Fruit fly (Drosophila melanogaster) whole organism, embryonic: Measurements from ENCODE around the gene CG13000.

ENCODE experiments used
- Atf6 ChIP-seq: fragments of 200-800 bp; sonication (Bioruptor generic); IDR thresholded peaks from 2 replicates; pipeline ENCODE4 v1.3.6; 2022; ENCODE audit warnings: missing biosample characterization, missing genetic modification characterization
- CG10147 ChIP-seq: fragments of 200-800 bp; sonication (Bioruptor generic); optimal IDR thresholded peaks from 2 replicates; lab custom pipeline; 2019; ENCODE audit warnings: missing biosample characterization, mild to moderate bottlenecking, missing genetic modification characterization, moderate library complexity
- CG10431 ChIP-seq: fragments of 200-800 bp; sonication (Bioruptor generic); optimal IDR thresholded peaks from 3 replicates; lab custom pipeline; 2018; ENCODE audit warnings: missing biosample characterization, mild to moderate bottlenecking, missing genetic modification characterization
- CG12769 ChIP-seq: fragments of 200-800 bp; sonication (Bioruptor generic); optimal IDR thresholded peaks from 2 replicates; lab custom pipeline; 2019; ENCODE audit warnings: missing biosample characterization, mild to moderate bottlenecking, missing genetic modification characterization, moderate library complexity
- CG13123 ChIP-seq: fragments of 200-800 bp; sonication (Bioruptor generic); optimal IDR thresholded peaks from 2 replicates; lab custom pipeline; 2016; ENCODE audit warnings: missing biosample characterization, missing genetic modification characterization
- CG1529 ChIP-seq: fragments of 200-800 bp; sonication (Bioruptor generic); optimal IDR thresholded peaks from 3 replicates; lab custom pipeline; 2018; ENCODE audit warnings: missing biosample characterization, missing genetic modification characterization
- CG15479 ChIP-seq: fragments of 200-800 bp; sonication (Bioruptor generic); optimal IDR thresholded peaks from 3 replicates; lab custom pipeline; 2019; ENCODE audit warnings: missing biosample characterization, mild to moderate bottlenecking, missing genetic modification characterization, moderate library complexity
- CG17385 ChIP-seq: fragments of 200-800 bp; sonication (Bioruptor generic); optimal IDR thresholded peaks from 3 replicates; lab custom pipeline; 2018; ENCODE audit warnings: missing biosample characterization, mild to moderate bottlenecking, missing genetic modification characterization
- CG17912 ChIP-seq: fragments of 200-800 bp; sonication (Bioruptor generic); optimal IDR thresholded peaks from 2 replicates; lab custom pipeline; 2018; ENCODE audit warnings: missing biosample characterization, mild to moderate bottlenecking, missing genetic modification characterization
- CG18476 ChIP-seq: fragments of 200-800 bp; sonication (Bioruptor generic); optimal IDR thresholded peaks from 2 replicates; lab custom pipeline; 2016; ENCODE audit warnings: missing biosample characterization, mild to moderate bottlenecking, missing genetic modification characterization
- CG18599 ChIP-seq: fragments of 200-800 bp; sonication (Bioruptor generic); optimal IDR thresholded peaks from 3 replicates; lab custom pipeline; 2017; ENCODE audit warnings: missing biosample characterization, missing genetic modification characterization, mild to moderate bottlenecking, moderate library complexity, missing genetic modification reagents
- CG31224 ChIP-seq: fragments of 200-800 bp; sonication (Bioruptor generic); IDR thresholded peaks from 2 replicates; pipeline ENCODE4 v1.3.6; 2022; ENCODE audit warnings: missing biosample characterization, missing genetic modification characterization
- CG43689 ChIP-seq: fragments of 200-800 bp; sonication (Bioruptor generic); IDR thresholded peaks from 2 replicates; pipeline ENCODE4 v1.3.6; 2022; ENCODE audit warnings: missing biosample characterization, missing genetic modification characterization
- CG4404 ChIP-seq: fragments of 200-800 bp; sonication (Bioruptor generic); IDR thresholded peaks from 2 replicates; pipeline ENCODE4 v1.3.6; 2022; ENCODE audit warnings: missing biosample characterization, missing genetic modification characterization
- CG4707 ChIP-seq: fragments of 200-800 bp; sonication (Bioruptor generic); optimal IDR thresholded peaks from 2 replicates; lab custom pipeline; 2018; ENCODE audit warnings: missing biosample characterization, mild to moderate bottlenecking, missing genetic modification characterization, moderate library complexity
- CG4730 ChIP-seq: fragments of 200-800 bp; sonication (Bioruptor generic); IDR thresholded peaks from 2 replicates; pipeline ENCODE4 v1.3.6; 2022; ENCODE audit warnings: missing biosample characterization, missing genetic modification characterization
- CG8359 ChIP-seq: fragments of 200-800 bp; sonication (Bioruptor generic); optimal IDR thresholded peaks from 2 replicates; lab custom pipeline; 2017; ENCODE audit warnings: missing biosample characterization, mild to moderate bottlenecking, missing genetic modification characterization, borderline replicate concordance
- CHES-1-like ChIP-seq: fragments of 200-800 bp; sonication (Bioruptor generic); optimal IDR thresholded peaks from 2 replicates; lab custom pipeline; 2016; ENCODE audit warnings: missing biosample characterization, missing genetic modification characterization
- Chrac-16 ChIP-seq: fragments of 200-800 bp; sonication (Bioruptor generic); optimal IDR thresholded peaks from 3 replicates; lab custom pipeline; 2016; ENCODE audit warnings: missing biosample characterization, missing genetic modification characterization
- D ChIP-seq, 2 experiments: fragments of 200-800 bp in 1 of 2; fragments of >200 bp in 1 of 2; sonication (Bioruptor generic) in 1 of 2; optimal IDR thresholded peaks; 2 replicates in 1 of 2; 3 replicates in 1 of 2; lab custom pipeline; 2017; ENCODE audit warnings: mild to moderate bottlenecking in 1 of 2, missing biosample characterization in 1 of 2, missing genetic modification characterization in 1 of 2, missing genetic modification reagents in 1 of 2
- HLHmδ ChIP-seq: fragments of 200-800 bp; sonication (Bioruptor generic); optimal IDR thresholded peaks from 2 replicates; lab custom pipeline; 2018; ENCODE audit warnings: missing biosample characterization, mild to moderate bottlenecking, missing genetic modification characterization, moderate library complexity
- Jarid2 ChIP-seq: fragments of 200-800 bp; sonication (Bioruptor generic); optimal IDR thresholded peaks from 3 replicates; lab custom pipeline; 2017; ENCODE audit warnings: mild to moderate bottlenecking, missing biosample characterization, missing genetic modification reagents, missing genetic modification characterization
- MBD-R2 ChIP-seq: fragments of 200-800 bp; sonication (Bioruptor generic); IDR thresholded peaks from 2 replicates; pipeline ENCODE4 v1.3.6; 2022; ENCODE audit warnings: missing biosample characterization, missing genetic modification characterization
- MESR4 ChIP-seq: fragments of 200-800 bp; sonication (Bioruptor generic); optimal IDR thresholded peaks from 2 replicates; lab custom pipeline; 2018; ENCODE audit warnings: missing biosample characterization, mild to moderate bottlenecking, missing genetic modification characterization, moderate library complexity
- NC2α ChIP-seq: fragments of 200-800 bp; sonication (Bioruptor generic); optimal IDR thresholded peaks from 2 replicates; lab custom pipeline; 2016; ENCODE audit warnings: missing biosample characterization, missing genetic modification characterization
- NfI ChIP-seq: fragments of 200-800 bp; sonication (Bioruptor generic); optimal IDR thresholded peaks from 3 replicates; lab custom pipeline; 2018; ENCODE audit warnings: missing biosample characterization, mild to moderate bottlenecking, missing genetic modification characterization, moderate library complexity
- PHDP ChIP-seq: fragments of 200-800 bp; sonication (Bioruptor generic); optimal IDR thresholded peaks from 3 replicates; lab custom pipeline; 2018; ENCODE audit warnings: missing biosample characterization, mild to moderate bottlenecking, missing genetic modification characterization, moderate library complexity
- Sox100B ChIP-seq: fragments of 200-800 bp; sonication (Bioruptor generic); optimal IDR thresholded peaks from 3 replicates; lab custom pipeline; 2018; ENCODE audit warnings: missing biosample characterization, mild to moderate bottlenecking, missing genetic modification characterization
- Xbp1 ChIP-seq: fragments of 200-800 bp; sonication (Bioruptor generic); optimal IDR thresholded peaks from 3 replicates; lab custom pipeline; 2016; ENCODE audit warnings: missing biosample characterization, mild to moderate bottlenecking, missing genetic modification characterization
- bcd ChIP-seq: fragments of 200-800 bp; sonication (Bioruptor generic); optimal IDR thresholded peaks from 2 replicates; lab custom pipeline; 2017; ENCODE audit warnings: missing biosample characterization, mild to moderate bottlenecking, missing genetic modification characterization
- cg ChIP-seq: fragments of 200-800 bp; sonication (Bioruptor generic); optimal IDR thresholded peaks from 3 replicates; lab custom pipeline; 2019; ENCODE audit warnings: missing biosample characterization, mild to moderate bottlenecking, missing genetic modification characterization, moderate library complexity
- chn ChIP-seq: fragments of 200-800 bp; sonication (Bioruptor generic); optimal IDR thresholded peaks from 2 replicates; lab custom pipeline; 2016; ENCODE audit warnings: missing biosample characterization, missing genetic modification characterization
- dmrt99B ChIP-seq: fragments of 200-800 bp; sonication (Bioruptor generic); optimal IDR thresholded peaks from 2 replicates; lab custom pipeline; 2018; ENCODE audit warnings: missing biosample characterization, mild to moderate bottlenecking, missing genetic modification characterization, moderate library complexity
- eve ChIP-seq, 2 experiments: fragments of >200 bp; optimal IDR thresholded peaks; 2 replicates each; lab custom pipeline; 2017; ENCODE audit warnings: missing biosample characterization in 2 of 2, missing genetic modification characterization in 2 of 2
- hkb ChIP-seq, 2 experiments: fragments of 200-800 bp in 1 of 2; fragments of >200 bp in 1 of 2; sonication (Bioruptor generic) in 1 of 2; IDR thresholded peaks in 1 of 2; optimal IDR thresholded peaks in 1 of 2; 2 replicates each; pipeline versions ENCODE4 v1.3.6 to Lab custom; 2017 to 2022; ENCODE audit warnings: missing biosample characterization in 1 of 2, missing genetic modification characterization in 1 of 2
- knrl ChIP-seq: fragments of 200-800 bp; sonication (Bioruptor generic); IDR thresholded peaks from 3 replicates; pipeline ENCODE4 v1.3.6; 2022; ENCODE audit warnings: missing biosample characterization, missing genetic modification characterization; ENCODE audit not compliant: partially characterized antibody
- nau ChIP-seq: fragments of 200-800 bp; sonication (Bioruptor generic); optimal IDR thresholded peaks from 3 replicates; lab custom pipeline; 2017; ENCODE audit warnings: missing biosample characterization, mild to moderate bottlenecking, missing genetic modification characterization, missing genetic modification reagents
- odd ChIP-seq: fragments of 200-800 bp; sonication (Bioruptor generic); optimal IDR thresholded peaks from 2 replicates; lab custom pipeline; 2017; ENCODE audit warnings: missing biosample characterization, mild to moderate bottlenecking, missing genetic modification characterization
- psq ChIP-seq: fragments of 200-800 bp; sonication (Bioruptor generic); optimal IDR thresholded peaks from 2 replicates; lab custom pipeline; 2017; ENCODE audit warnings: missing biosample characterization, missing genetic modification characterization
- ranshi ChIP-seq: fragments of 200-800 bp; sonication (Bioruptor generic); IDR thresholded peaks from 2 replicates; pipeline ENCODE4 v1.3.6; 2022; ENCODE audit warnings: missing biosample characterization, missing genetic modification characterization
- ro ChIP-seq: fragments of 200-800 bp; sonication (Bioruptor generic); IDR thresholded peaks from 2 replicates; pipeline ENCODE4 v1.3.6; 2022; ENCODE audit warnings: missing biosample characterization, missing genetic modification characterization
- sd ChIP-seq: fragments of 200-800 bp; sonication (Bioruptor generic); optimal IDR thresholded peaks from 3 replicates; lab custom pipeline; 2018; ENCODE audit warnings: missing biosample characterization, mild to moderate bottlenecking, missing genetic modification characterization, moderate library complexity
- sima ChIP-seq: fragments of 200-800 bp; sonication (Bioruptor generic); optimal IDR thresholded peaks from 2 replicates; lab custom pipeline; 2016; ENCODE audit warnings: missing biosample characterization, missing genetic modification characterization
- slou ChIP-seq: fragments of 200-800 bp; sonication (Bioruptor generic); optimal IDR thresholded peaks from 3 replicates; lab custom pipeline; 2016; ENCODE audit warnings: missing biosample characterization, missing genetic modification characterization
- tap ChIP-seq: fragments of 200-800 bp; optimal IDR thresholded peaks from 3 replicates; lab custom pipeline; 2019; ENCODE audit warnings: missing biosample characterization, mild to moderate bottlenecking, missing genetic modification characterization, moderate library complexity
- tna ChIP-seq: fragments of 200-800 bp; sonication (Bioruptor generic); IDR thresholded peaks from 2 replicates; pipeline ENCODE4 v1.3.6; 2022; ENCODE audit warnings: missing biosample characterization, missing genetic modification characterization; ENCODE audit not compliant: partially characterized antibody
- unpg ChIP-seq: fragments of 200-800 bp; sonication (Bioruptor generic); optimal IDR thresholded peaks from 3 replicates; lab custom pipeline; 2018; ENCODE audit warnings: missing biosample characterization, mild to moderate bottlenecking, missing genetic modification characterization, moderate library complexity
- vnd ChIP-seq: fragments of 200-800 bp; sonication (Bioruptor generic); IDR thresholded peaks from 3 replicates; pipeline ENCODE4 v1.3.6; 2022; ENCODE audit warnings: missing biosample characterization, missing genetic modification characterization; ENCODE audit not compliant: partially characterized antibody

The CG13000 gene

dm6 chrX:16942735-16943514 is 5.3 kb downstream of the CG13000 start, which contains the start of the genes CG13001 and RhoGAP15B (continued):
- TF ChIP-seq CG10147 (GFP tag; lab: Kevin White, UChicago) = no peak
- peak; percentile 21 for TF ChIP-seq HLHmδ
- peak; percentile 53 for TF ChIP-seq tna (GFP tag; lab: Robert Waterston, UW)
- TF ChIP-seq dmrt99B (tag; lab: Kevin White, UChicago) = no peak
- peak; percentile 35 for TF ChIP-seq Jarid2 (GFP tag; lab: Kevin White, UChicago)
- no peak for TF ChIP-seq Chrac-16 (GFP tag; lab: Kevin White, UChicago)
- no peak for TF ChIP-seq CG4707
- TF ChIP-seq CG12769 (tag; lab: Kevin White, UChicago) = no peak
- TF ChIP-seq CHES-1-like = no peak
- no peak for TF ChIP-seq CG17912 (GFP tag; lab: Kevin White, UChicago)
- no peak for TF ChIP-seq CG18599 (GFP tag; lab: Kevin White, UChicago)
- TF ChIP-seq CG10431 (GFP tag; lab: Kevin White, UChicago) = no peak
- no peak for TF ChIP-seq PHDP (tag; lab: Kevin White, UChicago)
- no peak for TF ChIP-seq CG18476 (GFP tag; lab: Kevin White, UChicago)
- TF ChIP-seq psq (GFP tag; lab: Kevin White, UChicago) = no peak
- no peak for TF ChIP-seq unpg
- TF ChIP-seq CG43689 (GFP tag; lab: Robert Waterston, UW) = no peak
- TF ChIP-seq sima (GFP tag; lab: Kevin White, UChicago) = no peak
- peak; percentile 82 for TF ChIP-seq knrl
- TF ChIP-seq Xbp1 = no peak
- no peak for TF ChIP-seq CG4730
- no peak for TF ChIP-seq ro (GFP tag; lab: Robert Waterston, UW)
- TF ChIP-seq CG31224 (GFP tag; lab: Robert Waterston, UW) = no peak
- TF ChIP-seq CG8359 (GFP tag; lab: Kevin White, UChicago) = no peak
- no peak for TF ChIP-seq Sox100B (GFP tag; lab: Kevin White, UChicago)
- TF ChIP-seq D (optimal IDR thresholded peaks at IDR 0.05; lab: Kevin White, UChicago) = no peak
- TF ChIP-seq D (GFP tag; optimal IDR thresholded peaks at IDR 0.05; lab: Kevin White, UChicago) = no peak
- TF ChIP-seq bcd (GFP tag; lab: Kevin White, UChicago) = no peak
- TF ChIP-seq nau (GFP tag; lab: Kevin White, UChicago) = no peak
- TF ChIP-seq ranshi = no peak
- no peak for TF ChIP-seq CG1529 (GFP tag; lab: Kevin White, UChicago)
- TF ChIP-seq tap (tag; lab: Kevin White, UChicago) = no peak
- no peak for TF ChIP-seq Atf6
- TF ChIP-seq CG15479 (GFP tag; lab: Kevin White, UChicago) = no peak
- TF ChIP-seq hkb (optimal IDR thresholded peaks at IDR 0.05; lab: Kevin White, UChicago) = no peak
- no peak for TF ChIP-seq hkb (GFP tag; IDR thresholded peaks at IDR 0.05; lab: Robert Waterston, UW)
- no peak for TF ChIP-seq eve (GFP tag; optimal IDR thresholded peaks at IDR 0.05; lab: Kevin White, UChicago)
- TF ChIP-seq CG13123 = no peak
- TF ChIP-seq MESR4 = peak; percentile 88
- no peak for TF ChIP-seq sd (tag; lab: Kevin White, UChicago)
- no peak for TF ChIP-seq NfI (GFP tag; lab: Kevin White, UChicago)
- TF ChIP-seq chn (GFP tag; lab: Kevin White, UChicago) = no peak
- no peak for TF ChIP-seq slou (GFP tag; lab: Kevin White, UChicago)
- TF ChIP-seq odd (GFP tag; lab: Kevin White, UChicago) = no peak
- no peak for TF ChIP-seq CG17385 (GFP tag; lab: Kevin White, UChicago)
- peak; percentile 64 for TF ChIP-seq vnd (GFP tag; lab: Robert Waterston, UW)
- TF ChIP-seq CG4404 (GFP tag; lab: Robert Waterston, UW) = no peak
- TF ChIP-seq cg (GFP tag; lab: Kevin White, UChicago) = no peak
- no peak for TF ChIP-seq NC2α (GFP tag; lab: Kevin White, UChicago)
- TF ChIP-seq MBD-R2 = no peak
